Fruit fly (Drosophila melanogaster) whole organism, wandering third instar larva: ENCODE measurements around the gene CG2818.

Source experiments
- CG9705 ChIP-seq: fragments of 200-800 bp; sonication (Bioruptor generic); optimal IDR thresholded peaks from 2 replicates; lab custom pipeline; 2018; ENCODE audit warnings: missing biosample characterization, mild to moderate bottlenecking, missing genetic modification characterization
- CrebA ChIP-seq: fragments of 200-800 bp; sonication (Bioruptor generic); optimal IDR thresholded peaks from 2 replicates; lab custom pipeline; 2016; ENCODE audit warnings: missing biosample characterization, mild to moderate bottlenecking, missing genetic modification characterization, borderline replicate concordance
- Dif ChIP-seq: fragments of 200-275, 200-300 bp; sonication (Bioruptor generic); optimal IDR thresholded peaks from 2 replicates; lab custom pipeline; 2018; ENCODE audit warnings: missing biosample characterization, missing genetic modification characterization; ENCODE audit not compliant: partially characterized antibody
- GATAd ChIP-seq: sonication (Bioruptor generic); optimal IDR thresholded peaks from 2 replicates; lab custom pipeline; 2016; ENCODE audit warnings: missing biosample characterization, missing genetic modification characterization
- HLH106 ChIP-seq: fragments of 200-800 bp; optimal IDR thresholded peaks from 3 replicates; lab custom pipeline; 2019; ENCODE audit warnings: missing biosample characterization, mild to moderate bottlenecking, missing genetic modification characterization, moderate library complexity
- Hnf4 ChIP-seq: fragments of 200-800 bp; sonication (Bioruptor generic); optimal IDR thresholded peaks from 2 replicates; lab custom pipeline; 2016; ENCODE audit warnings: missing biosample characterization, mild to moderate bottlenecking, missing genetic modification characterization
- Hr78 ChIP-seq: fragments of >200 bp; optimal IDR thresholded peaks from 2 replicates; lab custom pipeline; 2017; ENCODE audit warnings: missing biosample characterization, missing genetic modification characterization
- Hr83 ChIP-seq: fragments of 200-300 bp; sonication (Bioruptor generic); optimal IDR thresholded peaks from 2 replicates; lab custom pipeline; 2016; ENCODE audit warnings: missing biosample characterization, mild to moderate bottlenecking, missing genetic modification characterization, moderate library complexity; ENCODE audit not compliant: poor library complexity, severe bottlenecking
- Jra ChIP-seq: sonication (Bioruptor generic); optimal IDR thresholded peaks from 2 replicates; lab custom pipeline; 2016; ENCODE audit warnings: missing biosample characterization, missing genetic modification characterization
- Mio ChIP-seq: sonication (Bioruptor generic); optimal IDR thresholded peaks from 2 replicates; lab custom pipeline; 2016; ENCODE audit warnings: missing biosample characterization, missing genetic modification characterization
- Myc ChIP-seq: fragments of >200 bp; optimal IDR thresholded peaks from 2 replicates; lab custom pipeline; 2017
- N ChIP-seq: fragments of >200 bp; optimal IDR thresholded peaks from 2 replicates; lab custom pipeline; 2018; ENCODE audit warnings: missing biosample characterization, missing external identifiers, missing genetic modification characterization
- OdsH ChIP-seq: fragments of 200-800 bp; sonication (Bioruptor generic); optimal IDR thresholded peaks from 2 replicates; lab custom pipeline; 2016; ENCODE audit warnings: missing biosample characterization, mild to moderate bottlenecking, missing genetic modification characterization
- Rel ChIP-seq, 2 experiments: fragments of 200-800 bp; sonication (Bioruptor generic) in 1 of 2; optimal IDR thresholded peaks; 2 replicates in 1 of 2; 3 replicates in 1 of 2; lab custom pipeline; 2016 to 2019; ENCODE audit warnings: mild to moderate bottlenecking in 2 of 2, missing biosample characterization in 2 of 2, missing genetic modification characterization in 2 of 2, moderate library complexity in 1 of 2
- Sp1 ChIP-seq: fragments of 200-800 bp; sonication (Bioruptor generic); optimal IDR thresholded peaks from 3 replicates; lab custom pipeline; 2019; ENCODE audit warnings: missing biosample characterization, mild to moderate bottlenecking, missing genetic modification characterization, moderate library complexity
- Vsx2 ChIP-seq: fragments of 200-300, 225-300 bp; sonication (Bioruptor generic); optimal IDR thresholded peaks from 2 replicates; lab custom pipeline; 2018; ENCODE audit warnings: missing biosample characterization, missing genetic modification characterization; ENCODE audit not compliant: partially characterized antibody
- brk ChIP-seq: fragments of 200-800 bp; sonication (Bioruptor generic); optimal IDR thresholded peaks from 2 replicates; lab custom pipeline; 2016; ENCODE audit warnings: missing biosample characterization, mild to moderate bottlenecking, missing genetic modification characterization
- dmrt93B ChIP-seq: fragments of 200-800 bp; sonication (Bioruptor generic); optimal IDR thresholded peaks from 2 replicates; lab custom pipeline; 2018; ENCODE audit warnings: missing biosample characterization, mild to moderate bottlenecking, missing genetic modification characterization
- dsf ChIP-seq: sonication (Bioruptor generic); optimal IDR thresholded peaks from 2 replicates; lab custom pipeline; 2016; ENCODE audit warnings: missing biosample characterization, missing genetic modification characterization, borderline replicate concordance
- ey ChIP-seq: fragments of 200-800 bp; sonication (Bioruptor generic); optimal IDR thresholded peaks from 2 replicates; lab custom pipeline; 2016; ENCODE audit warnings: missing biosample characterization, missing genetic modification characterization
- foxo ChIP-seq, 2 experiments: fragments of 200-800 bp; sonication (Bioruptor generic); optimal IDR thresholded peaks; 2 replicates in 1 of 2; 3 replicates in 1 of 2; lab custom pipeline; 2016 to 2017; ENCODE audit warnings: missing biosample characterization in 2 of 2, missing genetic modification characterization in 2 of 2
- fru ChIP-seq: fragments of 200-800 bp; sonication (Bioruptor generic); optimal IDR thresholded peaks from 3 replicates; lab custom pipeline; 2016; ENCODE audit warnings: missing biosample characterization, mild to moderate bottlenecking, missing genetic modification characterization
- h ChIP-seq: fragments of 200-800 bp; sonication (Bioruptor generic); optimal IDR thresholded peaks from 3 replicates; lab custom pipeline; 2016; ENCODE audit warnings: missing biosample characterization, mild to moderate bottlenecking, missing genetic modification characterization
- jim ChIP-seq: fragments of 175-275, 200-325 bp; sonication (Bioruptor generic); optimal IDR thresholded peaks from 2 replicates; lab custom pipeline; 2016; ENCODE audit warnings: missing biosample characterization, mild to moderate bottlenecking, missing genetic modification characterization
- lola ChIP-seq: fragments of >200 bp; optimal IDR thresholded peaks from 2 replicates; lab custom pipeline; 2017; ENCODE audit warnings: missing biosample characterization, missing genetic modification characterization
- pan ChIP-seq: fragments of >200 bp; optimal IDR thresholded peaks from 2 replicates; lab custom pipeline; 2017
- psq ChIP-seq: fragments of 200-800 bp; sonication (Bioruptor generic); optimal IDR thresholded peaks from 3 replicates; lab custom pipeline; 2017; ENCODE audit warnings: missing biosample characterization, mild to moderate bottlenecking, missing genetic modification characterization, moderate library complexity
- rgr ChIP-seq: fragments of 200-800 bp; sonication (Bioruptor generic); optimal IDR thresholded peaks from 3 replicates; lab custom pipeline; 2016; ENCODE audit warnings: missing biosample characterization, mild to moderate bottlenecking, missing genetic modification characterization
- sage ChIP-seq: fragments of 200-800 bp; sonication (Bioruptor generic); optimal IDR thresholded peaks from 2 replicates; lab custom pipeline; 2016; ENCODE audit warnings: missing biosample characterization, mild to moderate bottlenecking, missing genetic modification characterization
- sv ChIP-seq: fragments of 200-800 bp; sonication (Bioruptor generic); optimal IDR thresholded peaks from 3 replicates; lab custom pipeline; 2016; ENCODE audit warnings: missing biosample characterization, missing genetic modification characterization
- usp ChIP-seq: fragments of >200 bp; optimal IDR thresholded peaks from 2 replicates; lab custom pipeline; 2017; ENCODE audit warnings: missing biosample characterization, missing genetic modification characterization
- woc ChIP-seq: sonication (Bioruptor generic); optimal IDR thresholded peaks from 2 replicates; lab custom pipeline; 2016; ENCODE audit warnings: missing biosample characterization, mild to moderate bottlenecking, missing genetic modification characterization

CG2818 gene

DNA sequence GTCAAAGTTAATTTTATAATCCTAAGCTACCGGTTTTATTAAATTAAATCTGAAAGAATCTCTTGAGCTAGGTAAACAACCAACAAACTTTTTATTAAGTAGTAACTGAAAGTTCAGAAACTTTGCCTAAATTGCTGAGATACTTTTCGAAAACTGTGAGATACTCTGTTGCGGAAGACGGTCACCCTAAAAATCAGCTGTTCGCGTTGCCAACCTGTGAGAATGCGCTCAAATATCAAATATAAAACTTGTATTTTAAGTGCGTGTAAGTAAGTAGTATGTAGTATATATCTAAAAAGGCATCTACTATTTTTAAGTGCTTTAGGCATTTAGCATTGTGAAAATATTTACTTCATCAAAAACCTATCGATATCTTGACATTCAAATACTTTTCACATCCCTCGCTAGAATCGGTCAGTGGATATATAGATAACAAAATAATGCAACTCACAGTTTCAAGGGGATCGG lies at the start of gene CG2818, which contains the start of gene CG31955:
Gene CG2818 (plus strand): TSS at position 412 of the 468 bp plus-strand sequence.
Gene CG31955 (minus strand): TSS at position 157 of the 468 bp plus-strand sequence.
- TF ChIP-seq usp (GFP tag; lab: Kevin White, UChicago): no peak
- TF ChIP-seq woc (GFP tag; lab: Kevin White, UChicago): peak; percentile 34
- TF ChIP-seq Dif: no peak
- no peak for TF ChIP-seq brk (GFP tag; lab: Kevin White, UChicago)
- TF ChIP-seq dmrt93B: no peak
- TF ChIP-seq foxo (GFP tag; optimal IDR thresholded peaks at IDR 0.05; lab: Kevin White, UChicago): peak; percentile 28 to 32
- TF ChIP-seq GATAd: peak; percentile 1
- TF ChIP-seq ey (GFP tag; lab: Kevin White, UChicago): peak; percentile 38
- peak; percentile 47 for TF ChIP-seq rgr (GFP tag; lab: Kevin White, UChicago)
- TF ChIP-seq OdsH (GFP tag; lab: Kevin White, UChicago): peak; percentile 18
- TF ChIP-seq HLH106 (tag; lab: Kevin White, UChicago): peak; percentile 17
- TF ChIP-seq pan (lab: Kevin White, UChicago): no peak
- TF ChIP-seq jim (GFP tag; lab: Kevin White, UChicago): no peak
- peak; percentile 3 for TF ChIP-seq psq (GFP tag; lab: Kevin White, UChicago)
- peak; percentile 47 for TF ChIP-seq h
- no peak for TF ChIP-seq dsf (GFP tag; lab: Kevin White, UChicago)
- peak; percentile 6 for TF ChIP-seq fru
- TF ChIP-seq Hnf4 (GFP tag; lab: Kevin White, UChicago): no peak
- TF ChIP-seq Jra (GFP tag; lab: Kevin White, UChicago): peak; percentile 47
- no peak for TF ChIP-seq Sp1 (GFP tag; lab: Kevin White, UChicago)
- TF ChIP-seq sv: no peak
- TF ChIP-seq Rel (GFP tag; optimal IDR thresholded peaks at IDR 0.05; lab: Kevin White, UChicago): no peak
- TF ChIP-seq Rel (tag; optimal IDR thresholded peaks at IDR 0.05; lab: Kevin White, UChicago): peak; percentile 9
- no peak for TF ChIP-seq Hr83 (GFP tag; lab: Kevin White, UChicago)
- peak; percentile 55 for TF ChIP-seq Myc (lab: Kevin White, UChicago)
- no peak for TF ChIP-seq Hr78
- TF ChIP-seq N (GFP tag; lab: Kevin White, UChicago): no peak
- TF ChIP-seq sage: no peak
- no peak for TF ChIP-seq CrebA (GFP tag; lab: Kevin White, UChicago)

DNA sequence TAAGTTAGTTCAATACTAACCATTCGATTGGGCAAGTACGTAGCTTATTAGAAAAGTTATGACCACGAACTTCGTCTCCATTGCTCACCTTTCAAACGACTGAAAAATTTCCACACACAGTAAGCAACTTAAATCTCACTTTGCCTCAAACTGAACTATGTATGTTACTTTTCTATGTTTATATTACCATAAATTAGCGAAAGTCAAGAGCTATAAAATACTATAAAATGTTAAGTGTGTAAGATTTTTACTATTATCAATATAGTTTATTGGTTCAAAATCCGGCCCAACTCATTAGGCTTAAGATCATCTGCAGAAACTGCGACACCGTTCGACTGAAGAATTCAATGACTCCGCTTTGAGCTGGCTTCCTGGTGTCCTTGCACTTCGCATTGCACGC lies 44.7 kb upstream of the CG2818 start, which contains the start of gene Sfp24Ba:
Gene Sfp24Ba (minus strand): TSS at position 101 of the 400 bp plus-strand sequence.
- TF ChIP-seq CrebA (GFP tag; lab: Kevin White, UChicago) (no peak), ey (GFP tag; lab: Kevin White, UChicago) (no peak), Myc (lab: Kevin White, UChicago) (no peak), Hnf4 (GFP tag; lab: Kevin White, UChicago) (no peak), woc (GFP tag; lab: Kevin White, UChicago) (no peak), psq (GFP tag; lab: Kevin White, UChicago) (no peak), Rel (GFP tag; optimal IDR thresholded peaks at IDR 0.05; lab: Kevin White, UChicago) (no peak), Rel (tag; optimal IDR thresholded peaks at IDR 0.05; lab: Kevin White, UChicago) (no peak), Hr83 (GFP tag; lab: Kevin White, UChicago) (no peak), Dif (no peak), sage (no peak), rgr (GFP tag; lab: Kevin White, UChicago) (no peak), GATAd (no peak), lola (no peak), Jra (GFP tag; lab: Kevin White, UChicago) (no peak), OdsH (GFP tag; lab: Kevin White, UChicago) (no peak), h (no peak), Mio (no peak), jim (GFP tag; lab: Kevin White, UChicago) (no peak), Vsx2 (GFP tag; lab: Kevin White, UChicago) (no peak), foxo (GFP tag; optimal IDR thresholded peaks at IDR 0.05; lab: Kevin White, UChicago) (no peak)

DNA sequence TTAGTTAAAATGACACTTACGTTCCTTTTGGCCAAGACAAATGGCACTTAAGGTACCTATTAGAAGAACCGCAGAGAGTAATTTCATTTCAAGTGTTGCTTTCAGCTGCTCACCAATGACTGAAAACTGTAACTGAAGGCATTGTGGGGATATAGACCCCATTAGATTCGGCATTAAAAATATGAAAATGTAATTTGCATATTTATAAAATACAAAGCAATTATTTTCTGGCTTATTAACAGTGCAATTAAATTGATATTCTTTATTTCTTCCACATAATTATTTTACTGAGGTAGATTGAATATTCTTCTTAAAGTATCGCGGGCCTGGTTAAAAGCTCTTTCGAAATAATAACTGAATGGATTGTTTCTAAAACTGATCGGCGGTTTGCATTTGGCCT lies 44.1 kb upstream of the CG2818 start, which contains the start of gene Sfp24Bd:
Gene Sfp24Bd (minus strand): TSS at position 101 of the 400 bp plus-strand sequence.
- TF ChIP-seq dsf (GFP tag; lab: Kevin White, UChicago) (no peak), woc (GFP tag; lab: Kevin White, UChicago) (no peak), N (GFP tag; lab: Kevin White, UChicago) (no peak), CG9705 (GFP tag; lab: Kevin White, UChicago) (no peak), Hr78 (no peak), h (no peak)
- TF ChIP-seq, all 38 proteins: peak for 0
